Fruit fly (Drosophila melanogaster): ENCODE measurements around the gene CG32643.

DNA sequence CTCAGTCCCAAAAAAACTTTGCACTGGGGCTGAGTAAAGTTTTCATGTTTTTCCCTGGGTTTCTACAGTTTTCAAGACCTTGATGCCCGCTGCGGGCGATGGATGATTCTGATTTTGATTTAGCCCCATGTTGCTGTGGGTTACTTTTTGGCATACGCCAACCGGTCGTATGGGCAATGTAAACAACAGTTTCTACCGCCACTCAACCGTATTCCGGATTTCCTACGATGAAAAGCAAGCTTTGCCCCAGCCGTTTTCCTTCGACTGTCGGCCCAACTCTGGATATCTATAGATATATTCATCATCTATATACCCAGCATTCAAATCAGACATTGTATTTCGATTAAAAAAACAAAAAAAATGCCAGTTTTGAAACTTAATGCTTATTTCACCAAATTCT lies 37.6 kb downstream of the CG32643 start, which contains the start of gene CG2209:
- no peak for TF ChIP-seq Sox102F (GFP tag; optimal IDR thresholded peaks at IDR 0.05)
- TF ChIP-seq CG10631 (GFP tag; optimal IDR thresholded peaks at IDR 0.05): no peak
- TF ChIP-seq CG6808 (GFP tag; optimal IDR thresholded peaks at IDR 0.05): no peak
- TF ChIP-seq spab (GFP tag; optimal IDR thresholded peaks at IDR 0.05): no peak
- no peak for TF ChIP-seq CG9139 (GFP tag; optimal IDR thresholded peaks at IDR 0.05)
- no peak for TF ChIP-seq fkh (GFP tag; optimal IDR thresholded peaks at IDR 0.05)
- no peak for TF ChIP-seq Sox14 (GFP tag; optimal IDR thresholded peaks at IDR 0.05)
- no peak for TF ChIP-seq CG7368 (GFP tag; optimal IDR thresholded peaks at IDR 0.05)
- no peak for TF ChIP-seq Smox (GFP tag; optimal IDR thresholded peaks at IDR 0.05)

Data from whole organism, prepupa.